Worm (Caenorhabditis elegans): ENCODE measurements around the gene Y32H12A.7.

Gene Y32H12A.7

ce11 chrIII:5349250-5349649 lies 36.0 kb downstream of the Y32H12A.7 start, which contains the start of gene thoc-5:
Gene thoc-5 (minus strand): TSS chrIII:5349401.
- TF ChIP-seq tag-97 (GFP tag; IDR thresholded peaks at IDR 0.05) (peak; percentile 77; the same call in 1 of the 2 replicates), hlh-30 (tag; optimal IDR thresholded peaks at IDR 0.05; ENCODE audit: insufficient read depth) (peak; percentile 53), hmg-1.1 (GFP tag; IDR thresholded peaks at IDR 0.05) (0 out of 2 replicates have a peak, but pooled peaks have one; percentile 37), Y105C5A.15 (GFP tag; IDR thresholded peaks at IDR 0.05) (no peak), nhr-6 (tag; optimal IDR thresholded peaks at IDR 0.05) (peak; percentile 77), lsy-2 (tag; optimal IDR thresholded peaks at IDR 0.05) (peak in 1 of 2 experiments; percentile 87), snpc-4 (tag; optimal IDR thresholded peaks at IDR 0.05) (no peak), ceh-44 (GFP tag; IDR thresholded peaks at IDR 0.05) (peak; percentile 74; the same call in 1 of the 2 replicates), nhr-11 (tag; optimal IDR thresholded peaks at IDR 0.05) (peak; percentile 36), nhr-28 (tag; optimal IDR thresholded peaks at IDR 0.05) (peak; percentile 34), aha-1 (tag) (peak; percentile 92), unc-130 (GFP tag; optimal IDR thresholded peaks at IDR 0.05) (peak; percentile 94), R02D3.7 (tag; optimal IDR thresholded peaks at IDR 0.05) (no peak), nhr-102 (tag; optimal IDR thresholded peaks at IDR 0.05) (peak; percentile 55), daf-12 (tag; optimal IDR thresholded peaks at IDR 0.05) (no peak), ceh-62 (tag; optimal IDR thresholded peaks at IDR 0.05) (no peak), mes-2 (tag; optimal IDR thresholded peaks at IDR 0.05; ENCODE audit: poor library complexity, severe bottlenecking) (peak; percentile 100), daf-16 (GFP tag; optimal IDR thresholded peaks at IDR 0.05) (peak in 1 of 2 experiments; percentile 26), daf-16 (tag; optimal IDR thresholded peaks at IDR 0.05) (no peak), ceh-20 (GFP tag; IDR thresholded peaks at IDR 0.05) (peak; percentile 75; the same call in 1 of the 2 replicates), F10B5.3 (tag; optimal IDR thresholded peaks at IDR 0.05) (no peak), D1046.2 (GFP tag; IDR thresholded peaks at IDR 0.05) (0 out of 2 replicates have a peak, but pooled peaks have one; percentile 4), ZK337.2 (GFP tag; IDR thresholded peaks at IDR 0.05) (peak; percentile 92), lir-3 (tag; optimal IDR thresholded peaks at IDR 0.05) (no peak), pqm-1 (tag; optimal IDR thresholded peaks at IDR 0.05) (no peak), nhr-111 (GFP tag; optimal IDR thresholded peaks at IDR 0.05) (no peak), ceh-28 (tag; optimal IDR thresholded peaks at IDR 0.05) (no peak), nhr-48 (tag; optimal IDR thresholded peaks at IDR 0.05) (no peak), unc-62 (GFP tag; optimal IDR thresholded peaks at IDR 0.05 in 1 of 2) (no peak), unc-62 (tag; optimal IDR thresholded peaks at IDR 0.05) (no peak), snpc-1.2 (GFP tag; IDR thresholded peaks at IDR 0.05) (no peak), madf-5 (GFP tag; IDR thresholded peaks at IDR 0.05) (peak in 1 of 2 experiments; percentile 43; a peak in 1 of 4 replicates), rbr-2 (tag; optimal IDR thresholded peaks at IDR 0.05) (peak; percentile 57), lin-13 (GFP tag; optimal IDR thresholded peaks at IDR 0.05) (peak; percentile 34), zfp-3 (GFP tag; conservative IDR thresholded peaks at IDR 0.05) (0 out of 2 replicates have a peak, but pooled peaks have one; percentile 19), zag-1 (tag; optimal IDR thresholded peaks at IDR 0.05) (no peak), lin-1 (GFP tag; IDR thresholded peaks at IDR 0.05) (no peak), ces-1 (GFP tag; optimal IDR thresholded peaks at IDR 0.05) (no peak), dmd-6 (GFP tag; IDR thresholded peaks at IDR 0.05) (peak; percentile 81), vab-7 (GFP tag; IDR thresholded peaks at IDR 0.05) (peak; percentile 50; the same call in 1 of the 2 replicates), F37D6.2 (tag; optimal IDR thresholded peaks at IDR 0.05) (peak; percentile 35), ZK546.5 (tag; optimal IDR thresholded peaks at IDR 0.05) (no peak), egl-43 (GFP tag; IDR thresholded peaks at IDR 0.05) (no peak), duxl-1 (tag; optimal IDR thresholded peaks at IDR 0.05; ENCODE audit: poor library complexity) (peak; percentile 65), dve-1 (tag; optimal IDR thresholded peaks at IDR 0.05; ENCODE audit: insufficient read depth) (peak; percentile 60), sdz-12 (GFP tag; optimal IDR thresholded peaks at IDR 0.05) (peak; percentile 75), hlh-11 (tag; optimal IDR thresholded peaks at IDR 0.05) (peak; percentile 52), Y48G9A.11 (GFP tag; IDR thresholded peaks at IDR 0.05) (peak; percentile 78; the same call in 1 of the 2 replicates), php-3 (GFP tag; IDR thresholded peaks at IDR 0.05) (peak; percentile 48; the same call in 1 of the 2 replicates), dpl-1 (GFP tag; optimal IDR thresholded peaks at IDR 0.05) (peak; percentile 98), spr-3 (GFP tag; optimal IDR thresholded peaks at IDR 0.05) (peak; percentile 28)

All from whole organism, L4 larva.